Worm (Caenorhabditis elegans): ENCODE results near the gene nspc-16.

nspc-16 gene

ce11 chrX:14503800-14504550 lies 19.4 kb upstream of the nspc-16 start, which contains the start of gene M163.1:
Gene M163.1 (minus strand): TSS chrX:14503824.
- no peak for TF ChIP-seq sea-1 (GFP tag; conservative IDR thresholded peaks at IDR 0.05)
- no peak for TF ChIP-seq hmbx-1 (tag; optimal IDR thresholded peaks at IDR 0.05)
- no peak for TF ChIP-seq flt-1 (GFP tag; IDR thresholded peaks at IDR 0.05)
- no peak for TF ChIP-seq tbx-11 (GFP tag; IDR thresholded peaks at IDR 0.05)
- TF ChIP-seq F13C5.2 (tag; optimal IDR thresholded peaks at IDR 0.05): peak; percentile 15
- TF ChIP-seq B0310.2 (tag; optimal IDR thresholded peaks at IDR 0.05): no peak
- 0 out of 2 replicates have a peak, but pooled peaks have one; percentile 13 for TF ChIP-seq pes-1 (GFP tag; IDR thresholded peaks at IDR 0.05)
- no peak for TF ChIP-seq ceh-36 (tag; optimal IDR thresholded peaks at IDR 0.05)
- no peak for TF ChIP-seq ets-7 (tag; optimal IDR thresholded peaks at IDR 0.05)
- peak; percentile 87 for TF ChIP-seq hmg-4 (GFP tag; optimal IDR thresholded peaks at IDR 0.05)
- peak; percentile 0 for TF ChIP-seq hnd-1 (tag; optimal IDR thresholded peaks at IDR 0.05)
- no peak for TF ChIP-seq tbx-37 (GFP tag; conservative IDR thresholded peaks at IDR 0.05)
- TF ChIP-seq ceh-13 (GFP tag; optimal IDR thresholded peaks at IDR 0.05): peak; percentile 16
- TF ChIP-seq ama-1 (optimal IDR thresholded peaks at IDR 0.05): no peak
- TF ChIP-seq scrt-1 (GFP tag; IDR thresholded peaks at IDR 0.05): peak; percentile 46; the same call in 1 of the 2 replicates
- TF ChIP-seq aly-1 (tag; optimal IDR thresholded peaks at IDR 0.05): no peak
- TF ChIP-seq tra-4 (tag; optimal IDR thresholded peaks at IDR 0.05): no peak

DNA sequence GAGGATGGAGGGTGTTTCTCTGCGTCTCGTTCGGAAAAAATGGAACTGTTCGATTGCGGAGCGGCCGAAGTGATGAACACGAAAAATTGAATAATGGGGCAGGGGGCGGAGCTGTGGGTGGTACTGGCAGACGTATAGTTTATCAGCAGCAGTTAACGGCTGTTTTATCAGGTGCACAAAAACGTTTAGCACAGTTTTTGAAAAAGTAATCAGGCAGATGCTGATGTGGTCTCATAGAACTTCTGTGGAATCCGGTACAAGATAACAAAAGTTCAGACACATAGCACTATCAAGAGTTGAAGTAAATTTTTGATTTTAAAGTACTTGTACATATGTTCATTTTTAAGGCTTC lies 18.8 kb upstream of the nspc-16 start:
- TF ChIP-seq scrt-1 (GFP tag; IDR thresholded peaks at IDR 0.05) (no peak), pes-1 (GFP tag; IDR thresholded peaks at IDR 0.05) (0 out of 2 replicates have a peak, but pooled peaks have one; percentile 0)

- TF ChIP-seq sea-1 (GFP tag; conservative IDR thresholded peaks at IDR 0.05) (0 out of 2 replicates have a peak, but pooled peaks have one; percentile 40), pes-1 (GFP tag; IDR thresholded peaks at IDR 0.05) (no peak), hmg-4 (GFP tag; optimal IDR thresholded peaks at IDR 0.05) (peak; percentile 82), hnd-1 (tag; optimal IDR thresholded peaks at IDR 0.05) (no peak)
These were observed 17.6 kb upstream of the nspc-16 start for ce11 chrX:14505578-14506353.

DNA sequence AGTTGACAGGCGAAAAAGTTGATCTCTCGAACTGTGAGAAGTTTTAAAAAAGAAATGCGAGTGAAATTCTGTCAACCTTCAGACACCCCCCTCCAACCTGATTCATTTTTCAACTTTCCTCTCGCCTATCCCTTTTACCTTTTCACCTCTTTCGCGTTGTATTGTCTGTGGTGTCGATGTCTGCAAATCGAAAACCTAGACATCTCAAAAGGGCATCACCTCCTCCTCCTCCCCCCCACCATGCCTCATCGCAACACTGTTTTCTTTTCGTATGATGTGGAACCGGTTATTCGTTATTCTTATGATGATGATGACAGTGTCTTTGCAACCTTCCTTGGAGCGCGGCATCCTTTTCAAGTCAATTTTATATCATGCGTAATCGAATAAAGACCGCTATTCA lies 15.4 kb upstream of the nspc-16 start:
- TF ChIP-seq B0310.2 (tag; optimal IDR thresholded peaks at IDR 0.05): no peak
- TF ChIP-seq scrt-1 (GFP tag; IDR thresholded peaks at IDR 0.05): no peak
- no peak for TF ChIP-seq ama-1 (optimal IDR thresholded peaks at IDR 0.05)
- TF ChIP-seq hnd-1 (tag; optimal IDR thresholded peaks at IDR 0.05): no peak
- no peak for TF ChIP-seq pes-1 (GFP tag; IDR thresholded peaks at IDR 0.05)
- TF ChIP-seq ets-7 (tag; optimal IDR thresholded peaks at IDR 0.05): no peak
- TF ChIP-seq hmg-4 (GFP tag; optimal IDR thresholded peaks at IDR 0.05): no peak
- no peak for TF ChIP-seq F13C5.2 (tag; optimal IDR thresholded peaks at IDR 0.05)
- TF ChIP-seq hmbx-1 (tag; optimal IDR thresholded peaks at IDR 0.05): no peak

DNA sequence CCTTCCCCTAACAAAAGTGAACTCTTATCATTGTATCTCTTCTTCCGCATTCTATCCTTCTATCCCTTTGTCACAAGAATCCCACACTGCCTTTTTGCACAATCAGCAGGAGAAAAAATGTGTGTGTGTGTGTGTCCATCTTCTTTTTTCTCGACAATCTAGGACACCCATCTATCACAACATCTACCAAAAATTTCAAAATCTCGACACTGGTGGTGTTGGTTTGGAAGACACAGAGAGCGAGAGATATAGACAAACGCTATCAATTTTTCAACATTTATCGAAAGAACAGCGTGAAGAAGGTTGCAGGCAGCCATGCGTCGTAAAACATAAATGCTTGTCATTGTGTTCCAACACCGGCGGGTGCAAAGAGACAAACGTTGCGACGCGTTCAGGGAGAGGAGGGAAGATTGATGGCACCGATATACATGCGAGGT lies 14.5 kb upstream of the nspc-16 start:
- TF ChIP-seq tra-4 (tag; optimal IDR thresholded peaks at IDR 0.05) (no peak), ceh-36 (tag; optimal IDR thresholded peaks at IDR 0.05) (no peak), hmbx-1 (tag; optimal IDR thresholded peaks at IDR 0.05) (no peak), F13C5.2 (tag; optimal IDR thresholded peaks at IDR 0.05) (no peak), scrt-1 (GFP tag; IDR thresholded peaks at IDR 0.05) (no peak), B0310.2 (tag; optimal IDR thresholded peaks at IDR 0.05) (no peak), hnd-1 (tag; optimal IDR thresholded peaks at IDR 0.05) (no peak), hmg-4 (GFP tag; optimal IDR thresholded peaks at IDR 0.05) (no peak), pes-1 (GFP tag; IDR thresholded peaks at IDR 0.05) (no peak), sea-1 (GFP tag; conservative IDR thresholded peaks at IDR 0.05) (no peak), tbx-37 (GFP tag; conservative IDR thresholded peaks at IDR 0.05) (no peak), ets-7 (tag; optimal IDR thresholded peaks at IDR 0.05) (no peak), ceh-13 (GFP tag; optimal IDR thresholded peaks at IDR 0.05) (no peak)

ce11 chrX:14510358-14510757 lies 13.0 kb upstream of the nspc-16 start:
- TF ChIP-seq scrt-1 (GFP tag; IDR thresholded peaks at IDR 0.05): no peak
- no peak for TF ChIP-seq tbx-37 (GFP tag; conservative IDR thresholded peaks at IDR 0.05)
- TF ChIP-seq ets-7 (tag; optimal IDR thresholded peaks at IDR 0.05): no peak
- no peak for TF ChIP-seq ceh-13 (GFP tag; optimal IDR thresholded peaks at IDR 0.05)
- TF ChIP-seq ama-1 (optimal IDR thresholded peaks at IDR 0.05): no peak
- TF ChIP-seq tra-4 (tag; optimal IDR thresholded peaks at IDR 0.05): no peak
- TF ChIP-seq hmg-4 (GFP tag; optimal IDR thresholded peaks at IDR 0.05): no peak

ce11 chrX:14512817-14513216 lies 10.6 kb upstream of the nspc-16 start, which contains the start of gene fbxa-141:
Gene fbxa-141 (minus strand): TSS chrX:14512917.
- TF ChIP-seq scrt-1 (GFP tag; IDR thresholded peaks at IDR 0.05): no peak

DNA sequence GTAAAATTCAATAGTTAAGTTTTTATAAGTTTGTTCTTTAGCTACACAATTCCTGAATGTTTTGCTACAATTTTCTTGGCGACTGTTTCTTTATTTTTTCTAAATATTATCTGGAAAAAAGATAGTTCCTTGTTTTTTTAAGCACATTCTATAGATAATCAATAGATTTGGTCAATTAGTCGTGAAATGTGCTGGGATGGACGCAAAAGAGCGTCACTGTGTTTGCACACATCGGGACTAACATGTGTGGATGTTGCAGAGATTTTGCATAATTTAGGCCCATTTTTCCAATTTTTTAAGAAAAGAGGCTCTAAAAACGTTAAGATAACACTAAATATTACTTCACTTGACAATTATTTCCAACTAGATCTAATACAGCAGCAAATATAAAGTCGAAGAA lies 9.9 kb upstream of the nspc-16 start:
- TF ChIP-seq pes-1 (GFP tag; IDR thresholded peaks at IDR 0.05) (no peak), hnd-1 (tag; optimal IDR thresholded peaks at IDR 0.05) (no peak), ceh-36 (tag; optimal IDR thresholded peaks at IDR 0.05) (peak; percentile 5), hmg-4 (GFP tag; optimal IDR thresholded peaks at IDR 0.05) (no peak), ets-7 (tag; optimal IDR thresholded peaks at IDR 0.05) (no peak), tbx-37 (GFP tag; conservative IDR thresholded peaks at IDR 0.05) (no peak), hmbx-1 (tag; optimal IDR thresholded peaks at IDR 0.05) (no peak), B0310.2 (tag; optimal IDR thresholded peaks at IDR 0.05) (no peak)
